Worm (Caenorhabditis elegans) whole organism, mixed stage, embryonic: ENCODE results near the gene Y48E1C.2.

Experiments used
- M03D4.4 ChIP-seq: sonication (generic microtip); optimal IDR thresholded peaks from 2 replicates; lab custom pipeline; 2017; ENCODE audit warnings: mild to moderate bottlenecking, missing genetic modification characterization, missing compliant biosample characterization
- bed-3 ChIP-seq: fragments of 200-800 bp; sonication (Bioruptor generic); optimal IDR thresholded peaks from 3 replicates; lab custom pipeline; 2018; ENCODE audit warnings: mild to moderate bottlenecking, missing genetic modification characterization, moderate library complexity, missing compliant biosample characterization
- blmp-1 ChIP-seq: fragments of 150-350 bp; optimal IDR thresholded peaks from 2 replicates; lab custom pipeline; 2014; ENCODE audit warnings: missing biosample characterization, missing genetic modification characterization
- ceh-39 ChIP-seq: fragments of 150-350 bp; optimal IDR thresholded peaks from 2 replicates; lab custom pipeline; 2014; ENCODE audit warnings: missing biosample characterization, missing genetic modification characterization
- ceh-43 ChIP-seq: fragments of 200-800 bp; sonication (Bioruptor generic); optimal IDR thresholded peaks from 2 replicates; lab custom pipeline; 2018; ENCODE audit warnings: mild to moderate bottlenecking, missing genetic modification characterization, moderate library complexity, missing compliant biosample characterization
- ces-1 ChIP-seq: fragments of 150-350 bp; optimal IDR thresholded peaks from 2 replicates; lab custom pipeline; 2014; ENCODE audit warnings: missing biosample characterization, missing genetic modification reagents, missing genetic modification characterization
- cnd-1 ChIP-seq: fragments of 200-800 bp; sonication (Bioruptor generic); optimal IDR thresholded peaks from 2 replicates; lab custom pipeline; 2018; ENCODE audit warnings: mild to moderate bottlenecking, missing genetic modification characterization, missing compliant biosample characterization
- drap-1 ChIP-seq: fragments of 200-800 bp; sonication (Bioruptor generic); optimal IDR thresholded peaks from 3 replicates; lab custom pipeline; 2018; ENCODE audit warnings: mild to moderate bottlenecking, missing genetic modification characterization, missing compliant biosample characterization
- elt-1 ChIP-seq: sonication (generic microtip); optimal IDR thresholded peaks from 2 replicates; lab custom pipeline; 2017; ENCODE audit warnings: missing genetic modification characterization, mild to moderate bottlenecking, missing compliant biosample characterization, antibody characterized with exemption, moderate library complexity, borderline replicate concordance; ENCODE audit not compliant: insufficient read depth
- elt-3 ChIP-seq: fragments of 150-350 bp; optimal IDR thresholded peaks from 2 replicates; lab custom pipeline; 2014; ENCODE audit warnings: missing biosample characterization, missing genetic modification characterization
- flh-1 ChIP-seq: fragments of 200-800 bp; sonication (Bioruptor generic); optimal IDR thresholded peaks from 2 replicates; lab custom pipeline; 2018; ENCODE audit warnings: mild to moderate bottlenecking, missing genetic modification characterization, moderate library complexity, missing compliant biosample characterization
- ham-2 ChIP-seq: fragments of 200-800 bp; sonication (Bioruptor generic); optimal IDR thresholded peaks from 2 replicates; lab custom pipeline; 2018; ENCODE audit warnings: mild to moderate bottlenecking, missing genetic modification characterization, missing compliant biosample characterization
- hlh-1 ChIP-seq: fragments of 150-350 bp; optimal IDR thresholded peaks from 2 replicates; lab custom pipeline; 2014; ENCODE audit warnings: missing biosample characterization, missing genetic modification reagents, missing genetic modification characterization
- lin-13 ChIP-seq: fragments of 150-350 bp; optimal IDR thresholded peaks from 2 replicates; lab custom pipeline; 2014; ENCODE audit warnings: missing biosample characterization, missing genetic modification characterization
- lin-32 ChIP-seq: fragments of 200-800 bp; sonication (Bioruptor generic); optimal IDR thresholded peaks from 2 replicates; lab custom pipeline; 2018; ENCODE audit warnings: mild to moderate bottlenecking, missing genetic modification characterization, missing compliant biosample characterization
- lsy-2 ChIP-seq: fragments of 150-350 bp; optimal IDR thresholded peaks from 2 replicates; lab custom pipeline; 2014; ENCODE audit warnings: missing biosample characterization, missing genetic modification characterization
- mab-5 ChIP-seq: fragments of 150-350 bp; optimal IDR thresholded peaks from 2 replicates; lab custom pipeline; 2014; ENCODE audit warnings: missing biosample characterization, missing genetic modification characterization
- mep-1 ChIP-seq: fragments of 150-350 bp; optimal IDR thresholded peaks from 2 replicates; lab custom pipeline; 2017; ENCODE audit warnings: missing biosample characterization, missing genetic modification reagents, missing genetic modification characterization, inconsistent platforms
- mls-2 ChIP-seq: sonication (generic microtip); optimal IDR thresholded peaks from 2 replicates; lab custom pipeline; 2016; ENCODE audit warnings: mild to moderate bottlenecking, missing genetic modification characterization, moderate library complexity, missing compliant biosample characterization
- nhr-12 ChIP-seq: fragments of 150-350 bp; optimal IDR thresholded peaks from 2 replicates; lab custom pipeline; 2014; ENCODE audit warnings: missing biosample characterization, missing genetic modification characterization
- nhr-2 ChIP-seq: fragments of 150-350 bp; optimal IDR thresholded peaks from 2 replicates; lab custom pipeline; 2014; ENCODE audit warnings: missing biosample characterization, missing genetic modification characterization
- nhr-237 ChIP-seq: fragments of 150-350 bp; optimal IDR thresholded peaks from 2 replicates; lab custom pipeline; 2014; ENCODE audit warnings: missing biosample characterization, missing genetic modification characterization
- nhr-28 ChIP-seq: fragments of 150-350 bp; optimal IDR thresholded peaks from 2 replicates; lab custom pipeline; 2014; ENCODE audit warnings: missing biosample characterization, missing genetic modification characterization
- nhr-76 ChIP-seq: sonication (generic microtip); optimal IDR thresholded peaks from 2 replicates; lab custom pipeline; 2017; ENCODE audit warnings: missing biosample characterization, missing genetic modification characterization
- pha-4 ChIP-seq: fragments of 150-350 bp; optimal IDR thresholded peaks from 2 replicates; lab custom pipeline; 2018; ENCODE audit warnings: missing biosample characterization, missing genetic modification reagents, missing genetic modification characterization
- sem-2 ChIP-seq: fragments of 200-800 bp; sonication (Bioruptor generic); optimal IDR thresholded peaks from 2 replicates; lab custom pipeline; 2018; ENCODE audit warnings: mild to moderate bottlenecking, missing genetic modification characterization, missing compliant biosample characterization
- snpc-4 ChIP-seq: fragments of 150-350 bp; optimal IDR thresholded peaks from 2 replicates; lab custom pipeline; 2014; ENCODE audit warnings: missing biosample characterization, missing genetic modification characterization
- sptf-1 ChIP-seq: sonication (generic microtip); optimal IDR thresholded peaks from 2 replicates; lab custom pipeline; 2017; ENCODE audit warnings: mild to moderate bottlenecking, missing genetic modification characterization, moderate library complexity, missing compliant biosample characterization
- tbx-8 ChIP-seq: fragments of 200-800 bp; sonication (Bioruptor generic); optimal IDR thresholded peaks from 2 replicates; lab custom pipeline; 2018; ENCODE audit warnings: mild to moderate bottlenecking, missing genetic modification characterization, moderate library complexity, missing compliant biosample characterization
- unc-39 ChIP-seq: fragments of 150-350 bp; optimal IDR thresholded peaks from 2 replicates; lab custom pipeline; 2014; ENCODE audit warnings: missing biosample characterization, missing genetic modification characterization
- unc-62 ChIP-seq: fragments of 150-350 bp; optimal IDR thresholded peaks from 2 replicates; lab custom pipeline; 2014; ENCODE audit warnings: missing biosample characterization, missing genetic modification reagents, missing genetic modification characterization
- zip-8 ChIP-seq: fragments of 150-350 bp; optimal IDR thresholded peaks from 2 replicates; lab custom pipeline; 2014; ENCODE audit warnings: missing biosample characterization, missing genetic modification characterization
- ztf-11 ChIP-seq: fragments of 150-350 bp; optimal IDR thresholded peaks from 2 replicates; lab custom pipeline; 2014; ENCODE audit warnings: missing biosample characterization, missing genetic modification characterization

Y48E1C.2 gene

ce11 chrII:13444307-13444706, 20.0 kb downstream of the Y48E1C.2 start:
- TF ChIP-seq ztf-11: no peak
- TF ChIP-seq flh-1 (GFP tag; lab: Kevin White, UChicago): no peak
- no peak for TF ChIP-seq bed-3 (GFP tag; lab: Kevin White, UChicago)
- no peak for TF ChIP-seq lin-13 (tag; lab: Kevin White, UChicago)
- no peak for TF ChIP-seq sptf-1 (tag; lab: Kevin White, UChicago)
- no peak for TF ChIP-seq unc-39
- TF ChIP-seq hlh-1 (tag; lab: Kevin White, UChicago): no peak
- TF ChIP-seq mep-1: no peak
- TF ChIP-seq cnd-1 (tag; lab: Kevin White, UChicago): no peak
- no peak for TF ChIP-seq nhr-2 (tag; lab: Kevin White, UChicago)

DNA sequence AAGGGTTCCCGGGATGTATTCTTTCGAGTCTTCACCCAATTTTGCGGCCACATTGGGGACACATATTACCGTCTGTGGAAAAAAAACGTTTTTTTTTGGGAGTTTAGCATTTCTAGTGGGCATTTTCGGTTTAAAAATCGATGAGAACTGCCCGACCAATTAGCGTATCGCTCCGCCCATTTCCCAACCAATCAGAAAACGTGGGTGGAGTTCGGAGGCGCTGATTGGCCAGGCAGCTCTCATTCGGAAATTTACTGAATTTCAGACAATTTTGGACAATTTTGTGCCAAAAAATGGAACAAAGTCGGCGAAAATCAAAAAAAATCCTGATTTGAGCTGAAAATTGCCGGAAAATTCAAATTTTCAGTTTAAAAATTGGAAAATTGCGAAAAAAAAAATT, 22.3 kb downstream of the Y48E1C.2 start:
- TF ChIP-seq elt-1: no peak
- no peak for TF ChIP-seq zip-8 (tag; lab: Kevin White, UChicago)
- TF ChIP-seq lsy-2: no peak
- no peak for TF ChIP-seq flh-1 (GFP tag; lab: Kevin White, UChicago)
- no peak for TF ChIP-seq hlh-1 (tag; lab: Kevin White, UChicago)
- TF ChIP-seq mls-2 (tag; lab: Kevin White, UChicago): no peak
- TF ChIP-seq mab-5 (tag; lab: Kevin White, UChicago): no peak
- TF ChIP-seq M03D4.4 (tag; lab: Kevin White, UChicago): no peak
- no peak for TF ChIP-seq nhr-2 (tag; lab: Kevin White, UChicago)

ce11 chrII:13447166-13447643, 22.9 kb downstream of the Y48E1C.2 start, which contains the start of gene tbc-14:
TSS of gene tbc-14 (minus strand) at chrII:13447593.
- TF ChIP-seq unc-39: no peak
- no peak for TF ChIP-seq lsy-2
- no peak for TF ChIP-seq ceh-43 (GFP tag; lab: Kevin White, UChicago)
- no peak for TF ChIP-seq tbx-8
- no peak for TF ChIP-seq ces-1 (GFP tag; lab: Kevin White, UChicago)
- no peak for TF ChIP-seq bed-3 (GFP tag; lab: Kevin White, UChicago)
- no peak for TF ChIP-seq elt-3 (tag; lab: Kevin White, UChicago)
- TF ChIP-seq lin-13 (tag; lab: Kevin White, UChicago): no peak
- no peak for TF ChIP-seq nhr-237 (tag; lab: Kevin White, UChicago)
- no peak for TF ChIP-seq nhr-12 (tag; lab: Kevin White, UChicago)
- no peak for TF ChIP-seq nhr-28 (tag; lab: Kevin White, UChicago)
- no peak for TF ChIP-seq blmp-1
- no peak for TF ChIP-seq unc-62 (GFP tag; lab: Kevin White, UChicago)

ce11 chrII:13447668-13448067, 23.3 kb downstream of the Y48E1C.2 start:
- no peak for TF ChIP-seq blmp-1
- TF ChIP-seq ces-1 (GFP tag; lab: Kevin White, UChicago): peak; percentile 71
- peak; percentile 37 for TF ChIP-seq ceh-39
- peak; percentile 38 for TF ChIP-seq unc-62 (GFP tag; lab: Kevin White, UChicago)
- TF ChIP-seq lin-13 (tag; lab: Kevin White, UChicago): peak; percentile 68
- TF ChIP-seq pha-4 (tag; lab: Kevin White, UChicago): peak; percentile 58
- no peak for TF ChIP-seq elt-1
- TF ChIP-seq hlh-1 (tag; lab: Kevin White, UChicago): peak; percentile 76
- no peak for TF ChIP-seq snpc-4
- peak; percentile 77 for TF ChIP-seq nhr-237 (tag; lab: Kevin White, UChicago)
- no peak for TF ChIP-seq flh-1 (GFP tag; lab: Kevin White, UChicago)
- peak; percentile 75 for TF ChIP-seq mep-1
- TF ChIP-seq sptf-1 (tag; lab: Kevin White, UChicago): no peak
- peak; percentile 67 for TF ChIP-seq lsy-2

DNA sequence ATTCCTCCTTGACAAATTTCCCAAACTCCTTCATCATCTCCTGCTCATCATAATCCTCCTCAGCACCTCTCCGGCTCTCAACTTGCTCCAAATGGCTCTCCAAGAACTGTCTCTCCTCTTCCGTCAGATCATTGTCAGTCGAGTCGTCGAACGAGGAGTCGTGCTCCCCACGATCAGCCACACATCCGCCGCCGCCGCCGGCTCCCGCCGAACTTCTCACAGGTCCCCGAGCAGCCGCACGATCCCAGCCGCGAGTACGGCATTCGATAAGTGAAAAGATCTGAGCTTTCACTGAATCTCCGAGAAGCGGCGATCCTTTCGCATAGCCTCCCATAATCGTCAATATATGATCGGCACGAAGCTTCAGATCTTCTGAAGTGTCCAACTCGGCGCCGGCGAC, 27.0 kb downstream of the Y48E1C.2 start:
- TF ChIP-seq drap-1 (GFP tag; lab: Kevin White, UChicago): no peak
- TF ChIP-seq, all 35 proteins: peak for 0

DNA sequence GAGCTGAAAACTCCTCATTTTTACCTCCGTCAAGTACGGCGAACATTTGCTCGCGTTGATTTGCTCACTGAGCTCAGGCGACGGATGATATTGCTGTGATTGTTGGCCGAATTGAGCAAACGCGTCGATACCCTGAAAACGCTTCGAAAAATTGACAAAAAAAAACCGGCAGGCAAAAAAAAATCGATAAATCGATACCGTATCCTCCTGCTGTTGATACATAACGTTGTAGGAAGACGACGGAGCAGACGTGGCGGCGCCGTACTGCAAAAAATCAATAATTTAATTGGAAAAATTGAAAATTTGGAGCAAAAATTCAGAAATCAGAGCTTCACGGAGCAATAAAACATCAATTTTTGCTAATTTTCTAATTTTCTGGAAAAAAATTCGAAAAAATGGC, 30.5 kb downstream of the Y48E1C.2 start:
- no peak for TF ChIP-seq ces-1 (GFP tag; lab: Kevin White, UChicago)
- TF ChIP-seq elt-1: no peak
- TF ChIP-seq ceh-43 (GFP tag; lab: Kevin White, UChicago): no peak
- no peak for TF ChIP-seq nhr-76 (tag; lab: Kevin White, UChicago)
- TF ChIP-seq lin-32: no peak
- no peak for TF ChIP-seq ham-2 (GFP tag; lab: Kevin White, UChicago)
- TF ChIP-seq mep-1: no peak
- no peak for TF ChIP-seq tbx-8
- no peak for TF ChIP-seq sem-2 (GFP tag; lab: Kevin White, UChicago)
- no peak for TF ChIP-seq drap-1 (GFP tag; lab: Kevin White, UChicago)
- TF ChIP-seq nhr-237 (tag; lab: Kevin White, UChicago): no peak
- no peak for TF ChIP-seq cnd-1 (tag; lab: Kevin White, UChicago)
- TF ChIP-seq nhr-28 (tag; lab: Kevin White, UChicago): no peak
- TF ChIP-seq bed-3 (GFP tag; lab: Kevin White, UChicago): no peak
- TF ChIP-seq unc-39: no peak
- TF ChIP-seq nhr-2 (tag; lab: Kevin White, UChicago): no peak
